Worm (Caenorhabditis elegans) whole organism, L4/young adult: Measurements from ENCODE around the gene F56D6.11.

Source experiments
- W03F9.2 ChIP-seq: fragments of 150-350 bp; optimal IDR thresholded peaks from 2 replicates; lab custom pipeline; 2014; ENCODE audit warnings: missing biosample characterization, missing genetic modification characterization
- him-1 ChIP-seq: sonication (generic microtip); optimal IDR thresholded peaks from 2 replicates; lab custom pipeline; 2016; ENCODE audit warnings: missing genotype, missing genetic modification reagents, missing genetic modification characterization, missing compliant biosample characterization

- no peak for TF ChIP-seq him-1 (tag; lab: Kevin White, UChicago)
- TF ChIP-seq W03F9.2, result no peak
These were observed 27.9 kb downstream of the F56D6.11 start, which contains the start of gene F37C4.6 for ce11 chrIV:3878283-3878938.
